Worm (Caenorhabditis elegans): ENCODE data around the gene C44C1.6.

- TF ChIP-seq nhr-2 (tag; optimal IDR thresholded peaks at IDR 0.05) (no peak), unc-120 (tag; optimal IDR thresholded peaks at IDR 0.05; ENCODE audit: poor library complexity, severe bottlenecking) (no peak), elt-3 (tag; optimal IDR thresholded peaks at IDR 0.05) (no peak), snpc-4 (tag; optimal IDR thresholded peaks at IDR 0.05) (no peak), nhr-76 (tag; optimal IDR thresholded peaks at IDR 0.05) (no peak), ztf-11 (tag; optimal IDR thresholded peaks at IDR 0.05) (no peak), pha-4 (tag; optimal IDR thresholded peaks at IDR 0.05) (no peak), lin-32 (GFP tag; optimal IDR thresholded peaks at IDR 0.05) (no peak), unc-62 (GFP tag; optimal IDR thresholded peaks at IDR 0.05) (no peak), nhr-237 (tag; optimal IDR thresholded peaks at IDR 0.05) (no peak), cnd-1 (tag; optimal IDR thresholded peaks at IDR 0.05) (no peak), unc-39 (tag; optimal IDR thresholded peaks at IDR 0.05) (no peak), nhr-28 (tag; optimal IDR thresholded peaks at IDR 0.05) (no peak)
Measured at ce11 chrX:1014708-1015107, 44.6 kb upstream of the C44C1.6 start.

Measured in whole organism, mixed stage, embryonic.